Fruit fly (Drosophila melanogaster) whole organism, embryonic: ENCODE measurements around the gene CG14406.

Experiments
- Bdp1 ChIP-seq: fragments of 200-800 bp; sonication (Bioruptor generic); optimal IDR thresholded peaks from 3 replicates; lab custom pipeline; 2016; ENCODE audit warnings: missing biosample characterization, missing genetic modification characterization
- CG1233 ChIP-seq: fragments of 200-800 bp; sonication (Bioruptor generic); optimal IDR thresholded peaks from 4 replicates; lab custom pipeline; 2018; ENCODE audit warnings: missing biosample characterization, mild to moderate bottlenecking, missing genetic modification characterization
- CG15269 ChIP-seq: fragments of 200-800 bp; sonication (Bioruptor generic); optimal IDR thresholded peaks from 2 replicates; lab custom pipeline; 2018; ENCODE audit warnings: missing biosample characterization, mild to moderate bottlenecking, missing genetic modification characterization, moderate library complexity
- CG1602 ChIP-seq: fragments of 200-800 bp; sonication (Bioruptor generic); optimal IDR thresholded peaks from 3 replicates; lab custom pipeline; 2016; ENCODE audit warnings: missing biosample characterization, missing genetic modification characterization
- CG17829 ChIP-seq: fragments of 200-800 bp; optimal IDR thresholded peaks from 2 replicates; lab custom pipeline; 2019; ENCODE audit warnings: missing biosample characterization, mild to moderate bottlenecking, missing genetic modification characterization, moderate library complexity
- CG18599 ChIP-seq: fragments of 200-800 bp; sonication (Bioruptor generic); optimal IDR thresholded peaks from 3 replicates; lab custom pipeline; 2017; ENCODE audit warnings: missing biosample characterization, missing genetic modification characterization, mild to moderate bottlenecking, moderate library complexity, missing genetic modification reagents
- CG2199 ChIP-seq: fragments of 200-800 bp; sonication (Bioruptor generic); IDR thresholded peaks from 3 replicates; pipeline ENCODE4 v1.3.6; 2022; ENCODE audit warnings: missing biosample characterization, missing genetic modification characterization
- CG3065 ChIP-seq: fragments of 200-800 bp; sonication (Bioruptor generic); optimal IDR thresholded peaks from 2 replicates; lab custom pipeline; 2016; ENCODE audit warnings: missing biosample characterization, missing genetic modification characterization
- CG33557 ChIP-seq: fragments of 200-800 bp; sonication (Bioruptor generic); optimal IDR thresholded peaks from 2 replicates; lab custom pipeline; 2019; ENCODE audit warnings: missing biosample characterization, mild to moderate bottlenecking, missing genetic modification characterization, moderate library complexity
- CG4707 ChIP-seq: fragments of 200-800 bp; sonication (Bioruptor generic); optimal IDR thresholded peaks from 2 replicates; lab custom pipeline; 2018; ENCODE audit warnings: missing biosample characterization, mild to moderate bottlenecking, missing genetic modification characterization, moderate library complexity
- CG5245 ChIP-seq: fragments of 200-800 bp; sonication (Bioruptor generic); optimal IDR thresholded peaks from 3 replicates; lab custom pipeline; 2016; ENCODE audit warnings: missing biosample characterization, missing genetic modification characterization
- CG6175 ChIP-seq: fragments of 200-800 bp; sonication (Bioruptor generic); IDR thresholded peaks from 3 replicates; pipeline ENCODE4 v1.3.6; 2022; ENCODE audit warnings: missing biosample characterization, missing genetic modification characterization
- CG6689 ChIP-seq: fragments of 200-800 bp; sonication (Bioruptor generic); IDR thresholded peaks from 2 replicates; pipeline ENCODE4 v1.3.6; 2022; ENCODE audit warnings: missing biosample characterization, missing genetic modification characterization
- CG8290 ChIP-seq, 3 experiments: fragments of 200-800 bp; sonication (Bioruptor generic); optimal IDR thresholded peaks; 2 replicates each; lab custom pipeline; 2016 to 2019; ENCODE audit warnings: missing biosample characterization in 3 of 3, missing genetic modification characterization in 3 of 3, mild to moderate bottlenecking in 2 of 3, moderate library complexity in 1 of 3
- CG8388 ChIP-seq: fragments of 200-800 bp; sonication (Bioruptor generic); optimal IDR thresholded peaks from 2 replicates; lab custom pipeline; 2019; ENCODE audit warnings: missing biosample characterization, mild to moderate bottlenecking, missing genetic modification characterization, moderate library complexity
- CoRest ChIP-seq: fragments of 200-800 bp; sonication (Bioruptor generic); optimal IDR thresholded peaks from 3 replicates; lab custom pipeline; 2018; ENCODE audit warnings: missing biosample characterization, mild to moderate bottlenecking, missing genetic modification characterization, moderate library complexity
- CrebB ChIP-seq: fragments of 200-800 bp; sonication (Bioruptor generic); optimal IDR thresholded peaks from 3 replicates; lab custom pipeline; 2018; ENCODE audit warnings: missing biosample characterization, mild to moderate bottlenecking, missing genetic modification characterization
- D ChIP-seq, 2 experiments: fragments of 200-800 bp in 1 of 2; fragments of >200 bp in 1 of 2; sonication (Bioruptor generic) in 1 of 2; optimal IDR thresholded peaks; 2 replicates in 1 of 2; 3 replicates in 1 of 2; lab custom pipeline; 2017; ENCODE audit warnings: mild to moderate bottlenecking in 1 of 2, missing biosample characterization in 1 of 2, missing genetic modification characterization in 1 of 2, missing genetic modification reagents in 1 of 2
- ERR ChIP-seq: fragments of 200-800 bp; sonication (Bioruptor generic); optimal IDR thresholded peaks from 2 replicates; lab custom pipeline; 2016; ENCODE audit warnings: missing biosample characterization, missing genetic modification characterization
- Gug ChIP-seq: fragments of 200-800 bp; sonication (Bioruptor generic); IDR thresholded peaks from 4 replicates; pipeline ENCODE4 v1.3.6; 2022; ENCODE audit warnings: missing biosample characterization, missing genetic modification characterization
- Hey ChIP-seq: fragments of 200-800 bp; sonication (Bioruptor generic); optimal IDR thresholded peaks from 3 replicates; lab custom pipeline; 2018; ENCODE audit warnings: missing biosample characterization, mild to moderate bottlenecking, missing genetic modification characterization
- HmgD ChIP-seq: fragments of 200-800 bp; sonication (Bioruptor generic); optimal IDR thresholded peaks from 3 replicates; lab custom pipeline; 2016; ENCODE audit warnings: missing biosample characterization, missing genetic modification characterization
- HmgZ ChIP-seq: fragments of 200-800 bp; sonication (Bioruptor generic); optimal IDR thresholded peaks from 2 replicates; lab custom pipeline; 2018; ENCODE audit warnings: missing biosample characterization, mild to moderate bottlenecking, missing genetic modification characterization
- Hr78 ChIP-seq, 2 experiments: fragments of 200-800 bp in 1 of 2; fragments of >200 bp in 1 of 2; sonication (Bioruptor generic) in 1 of 2; optimal IDR thresholded peaks; 2 replicates each; lab custom pipeline; 2017 to 2019; ENCODE audit warnings: missing biosample characterization in 2 of 2, missing genetic modification characterization in 2 of 2, mild to moderate bottlenecking in 1 of 2, moderate library complexity in 1 of 2
- Lhr ChIP-seq: fragments of 200-800 bp; sonication (Bioruptor generic); optimal IDR thresholded peaks from 3 replicates; lab custom pipeline; 2017; ENCODE audit warnings: mild to moderate bottlenecking, missing biosample characterization, missing genetic modification reagents, missing genetic modification characterization
- Oaz ChIP-seq: fragments of 200-800 bp; sonication (Bioruptor generic); IDR thresholded peaks from 2 replicates; pipeline ENCODE4 v1.3.6; 2022; ENCODE audit warnings: missing biosample characterization, missing genetic modification characterization
- Optix ChIP-seq: fragments of 200-800 bp; sonication (Bioruptor generic); IDR thresholded peaks from 3 replicates; pipeline ENCODE4 v1.3.6; 2022; ENCODE audit warnings: missing biosample characterization, missing genetic modification characterization
- PHDP ChIP-seq: fragments of 200-800 bp; sonication (Bioruptor generic); optimal IDR thresholded peaks from 3 replicates; lab custom pipeline; 2018; ENCODE audit warnings: missing biosample characterization, mild to moderate bottlenecking, missing genetic modification characterization, moderate library complexity
- Rfx ChIP-seq: fragments of 200-800 bp; sonication (Bioruptor generic); IDR thresholded peaks from 2 replicates; pipeline ENCODE4 v1.3.6; 2022; ENCODE audit warnings: missing biosample characterization, missing genetic modification characterization
- TFAM ChIP-seq: fragments of 200-800 bp; sonication (Bioruptor generic); optimal IDR thresholded peaks from 2 replicates; lab custom pipeline; 2017; ENCODE audit warnings: missing biosample characterization, missing genetic modification characterization, inconsistent platforms
- ab ChIP-seq: fragments of 200-800 bp; sonication (Bioruptor generic); optimal IDR thresholded peaks from 2 replicates; lab custom pipeline; 2016; ENCODE audit warnings: missing biosample characterization, missing genetic modification characterization
- cas ChIP-seq: fragments of 200-800 bp; sonication (Bioruptor generic); IDR thresholded peaks from 2 replicates; pipeline ENCODE4 v1.3.6; 2022; ENCODE audit warnings: missing biosample characterization, missing genetic modification characterization
- cg ChIP-seq: fragments of 200-800 bp; sonication (Bioruptor generic); optimal IDR thresholded peaks from 3 replicates; lab custom pipeline; 2019; ENCODE audit warnings: missing biosample characterization, mild to moderate bottlenecking, missing genetic modification characterization, moderate library complexity
- chif ChIP-seq, 2 experiments: fragments of 200-800 bp; sonication (Bioruptor generic); optimal IDR thresholded peaks; 3 replicates each; lab custom pipeline; 2016; ENCODE audit warnings: missing biosample characterization in 2 of 2, missing genetic modification characterization in 2 of 2
- croc ChIP-seq: fragments of 200-800 bp; sonication (Bioruptor generic); conservative IDR thresholded peaks from 3 replicates; pipeline ENCODE4 v1.3.6; 2022; ENCODE audit warnings: missing biosample characterization, missing genetic modification characterization
- crol ChIP-seq: fragments of 200-800 bp; sonication (Bioruptor generic); IDR thresholded peaks from 2 replicates; pipeline ENCODE4 v1.3.6; 2022; ENCODE audit warnings: missing biosample characterization, missing genetic modification characterization
- cwo ChIP-seq: fragments of 200-800 bp; sonication (Bioruptor generic); optimal IDR thresholded peaks from 3 replicates; lab custom pipeline; 2017; ENCODE audit warnings: missing biosample characterization, missing genetic modification characterization, mild to moderate bottlenecking, moderate library complexity, missing genetic modification reagents
- dan ChIP-seq: fragments of 200-800 bp; sonication (Bioruptor generic); IDR thresholded peaks from 2 replicates; pipeline ENCODE4 v1.3.6; 2022; ENCODE audit warnings: missing biosample characterization, missing genetic modification characterization
- dpn ChIP-seq, 2 experiments: fragments of 200-800 bp; sonication (Bioruptor generic); optimal IDR thresholded peaks; 3 replicates each; lab custom pipeline; 2016; ENCODE audit warnings: missing biosample characterization in 2 of 2, missing genetic modification characterization in 2 of 2
- ems ChIP-seq: fragments of 200-800 bp; sonication (Bioruptor generic); optimal IDR thresholded peaks from 3 replicates; lab custom pipeline; 2016; ENCODE audit warnings: missing biosample characterization, missing genetic modification characterization
- en ChIP-seq: fragments of 200-800 bp; sonication (Bioruptor generic); optimal IDR thresholded peaks from 2 replicates; lab custom pipeline; 2016; ENCODE audit warnings: missing biosample characterization, missing genetic modification characterization
- gce ChIP-seq: fragments of 200-800 bp; sonication (Bioruptor generic); IDR thresholded peaks from 3 replicates; pipeline ENCODE4 v1.3.6; 2022; ENCODE audit warnings: missing biosample characterization, missing genetic modification characterization
- grn ChIP-seq: fragments of 200-800 bp; sonication (Bioruptor generic); optimal IDR thresholded peaks from 3 replicates; lab custom pipeline; 2017; ENCODE audit warnings: missing biosample characterization, missing genetic modification characterization
- ind ChIP-seq: fragments of 200-800 bp; sonication (Bioruptor generic); optimal IDR thresholded peaks from 3 replicates; lab custom pipeline; 2016; ENCODE audit warnings: missing biosample characterization, missing genetic modification characterization
- slbo ChIP-seq: fragments of 200-800 bp; sonication (Bioruptor generic); IDR thresholded peaks from 2 replicates; pipeline ENCODE4 v1.3.6; 2022; ENCODE audit warnings: missing biosample characterization, missing genetic modification characterization
- wdn ChIP-seq: fragments of 200-800 bp; sonication (Bioruptor generic); IDR thresholded peaks from 2 replicates; pipeline ENCODE4 v1.3.6; 2022; ENCODE audit warnings: missing biosample characterization, missing genetic modification characterization
- yki ChIP-seq: fragments of >200 bp; optimal IDR thresholded peaks from 3 replicates; lab custom pipeline; 2018

CG14406 gene

DNA sequence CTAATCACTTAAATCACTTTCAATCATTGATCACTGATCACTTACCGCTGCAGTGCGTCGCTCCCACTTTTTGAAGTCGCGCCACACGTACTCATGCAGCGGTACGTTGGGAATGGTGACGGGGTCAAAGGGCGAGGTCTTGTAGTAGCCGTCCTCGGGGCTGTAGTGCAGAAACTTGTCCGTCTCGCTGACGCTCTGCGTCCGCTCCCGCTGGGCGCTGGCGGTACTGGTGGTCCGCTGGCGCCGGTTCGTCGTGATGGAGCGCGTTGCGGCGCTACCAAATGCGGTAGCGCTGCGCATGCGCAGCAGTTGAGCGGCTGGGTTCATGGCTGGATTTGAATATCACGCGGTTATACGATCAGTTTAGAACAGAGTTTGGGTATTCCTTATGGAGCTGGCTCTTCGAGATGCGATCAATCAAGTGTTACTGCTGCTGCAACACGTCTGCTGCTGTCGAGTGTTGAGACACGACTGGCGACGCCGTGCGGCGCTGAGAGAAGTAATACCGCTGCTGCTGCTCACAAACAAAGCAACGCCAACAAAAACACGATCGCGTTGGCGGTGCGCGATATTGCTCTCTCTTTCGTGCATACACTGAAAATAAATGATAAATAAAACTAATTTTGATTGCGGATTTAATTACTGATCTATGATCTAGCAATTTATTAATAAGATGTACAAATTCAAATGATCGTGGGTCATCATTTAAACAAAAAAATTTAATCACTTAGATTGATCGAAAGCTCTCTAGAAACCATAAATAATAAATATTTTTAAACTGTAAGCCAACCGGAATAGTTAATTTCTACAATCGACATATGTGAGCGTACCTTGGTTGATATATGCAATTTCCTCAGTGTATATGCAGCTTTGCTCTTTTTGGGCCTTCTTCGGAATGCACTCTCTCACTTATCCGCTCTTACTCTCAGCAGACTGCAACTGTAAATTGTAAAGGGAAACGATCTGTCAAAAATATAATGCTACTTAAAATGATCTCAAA is 39.9 kb upstream of the CG14406 start (continued):
- TF ChIP-seq wdn (GFP tag; lab: Robert Waterston, UW) (peak; percentile 27; the same call in 1 of the 2 replicates), slbo (GFP tag; lab: Robert Waterston, UW) (peak; percentile 72), yki (no peak), CG5245 (GFP tag; lab: Kevin White, UChicago) (peak; percentile 86), ab (GFP tag; lab: Kevin White, UChicago) (peak; percentile 48), ind (GFP tag; lab: Kevin White, UChicago) (peak; percentile 83), CG33557 (GFP tag; lab: Kevin White, UChicago) (peak; percentile 98), CG15269 (tag; lab: Kevin White, UChicago) (peak; percentile 94), cg (GFP tag; lab: Kevin White, UChicago) (no peak), CG2199 (GFP tag; lab: Robert Waterston, UW) (no peak), TFAM (GFP tag; lab: Kevin White, UChicago) (peak; percentile 82), PHDP (peak; percentile 93), crol (peak; percentile 24; the same call in 1 of the 2 replicates), dpn (GFP tag; optimal IDR thresholded peaks at IDR 0.05; lab: Kevin White, UChicago) (peak; percentile 81 to 89), gce (GFP tag; lab: Robert Waterston, UW) (peak; percentile 74), ems (GFP tag; lab: Kevin White, UChicago) (peak; percentile 65), cas (GFP tag; lab: Robert Waterston, UW) (peak; percentile 27; the same call in 1 of the 2 replicates), Gug (GFP tag; lab: Robert Waterston, UW) (peak; percentile 58; the same call in 3 of the 4 replicates), Optix (GFP tag; lab: Robert Waterston, UW) (peak; percentile 59; the same call in 1 of the 3 replicates), D (optimal IDR thresholded peaks at IDR 0.05; lab: Kevin White, UChicago) (no peak), D (GFP tag; optimal IDR thresholded peaks at IDR 0.05; lab: Kevin White, UChicago) (peak; percentile 97), CoRest (peak; percentile 98), grn (peak; percentile 16), CG4707 (GFP tag; lab: Kevin White, UChicago) (peak; percentile 87), CG3065 (GFP tag; lab: Kevin White, UChicago) (peak; percentile 84), HmgZ (tag; lab: Kevin White, UChicago) (peak; percentile 76), CG1233 (peak; percentile 92), croc (GFP tag; lab: Robert Waterston, UW) (peak; percentile 95), CG8290 (GFP tag; optimal IDR thresholded peaks at IDR 0.05; lab: Kevin White, UChicago) (peak; percentile 94), CG8290 (tag; optimal IDR thresholded peaks at IDR 0.05; lab: Kevin White, UChicago) (peak; percentile 23 to 94), CrebB (tag; lab: Kevin White, UChicago) (peak; percentile 74), dan (GFP tag; lab: Robert Waterston, UW) (peak; percentile 73; the same call in 1 of the 2 replicates), Lhr (GFP tag; lab: Kevin White, UChicago) (peak; percentile 92), ERR (peak; percentile 20), en (GFP tag; lab: Kevin White, UChicago) (peak; percentile 64), Bdp1 (GFP tag; lab: Kevin White, UChicago) (peak; percentile 59), CG6175 (GFP tag; lab: Robert Waterston, UW) (no peak; the same call in 2 of the 3 replicates), cwo (GFP tag; lab: Kevin White, UChicago) (peak; percentile 77), CG6689 (GFP tag; lab: Robert Waterston, UW) (peak; percentile 93), Rfx (GFP tag; lab: Robert Waterston, UW) (peak; percentile 76), CG1602 (peak; percentile 97), chif (GFP tag; optimal IDR thresholded peaks at IDR 0.05; lab: Kevin White, UChicago) (peak; percentile 74 to 94), HmgD (peak; percentile 26), CG8388 (GFP tag; lab: Kevin White, UChicago) (peak; percentile 95), Hr78 (GFP tag; optimal IDR thresholded peaks at IDR 0.05; lab: Kevin White, UChicago) (peak in 1 of 2 experiments; percentile 93), CG17829 (tag; lab: Kevin White, UChicago) (peak; percentile 98), Oaz (GFP tag; lab: Robert Waterston, UW) (peak; percentile 77), Hey (tag; lab: Kevin White, UChicago) (peak; percentile 28), CG18599 (GFP tag; lab: Kevin White, UChicago) (peak; percentile 82)
